Worm (Caenorhabditis elegans) whole organism, young adult: ENCODE data around the gene eif-3.F.
A peak's percentile ranks its signal among the peaks of the same experiment; 100 is the strongest.

Experiments used
- B0035.1 ChIP-seq: sonication (generic microtip); optimal IDR thresholded peaks from 2 replicates; lab custom pipeline; 2016; ENCODE audit warnings: missing genetic modification characterization, mild to moderate bottlenecking, missing compliant biosample characterization, missing genotype, missing genetic modification reagents
- D2030.7 ChIP-seq: fragments of 200-800 bp; sonication (Bioruptor generic); IDR thresholded peaks from 2 replicates; pipeline ENCODE4 v1.3.6; 2022; ENCODE audit warnings: missing genetic modification reagents, missing genetic modification characterization, missing compliant biosample characterization
- F10E7.11 ChIP-seq: sonication (generic microtip); optimal IDR thresholded peaks from 2 replicates; lab custom pipeline; 2017; ENCODE audit warnings: mild to moderate bottlenecking, missing genetic modification characterization, moderate library complexity, missing compliant biosample characterization
- F22D6.2 ChIP-seq: sonication (generic microtip); optimal IDR thresholded peaks from 2 replicates; lab custom pipeline; 2016; ENCODE audit warnings: mild to moderate bottlenecking, missing genetic modification characterization, missing compliant biosample characterization
- F49E8.2 ChIP-seq: sonication (generic microtip); optimal IDR thresholded peaks from 3 replicates; lab custom pipeline; 2017; ENCODE audit warnings: missing genetic modification characterization, mild to moderate bottlenecking, missing compliant biosample characterization, antibody characterized with exemption, moderate library complexity; ENCODE audit not compliant: insufficient read depth
- F55B11.4 ChIP-seq: sonication (generic microtip); optimal IDR thresholded peaks from 2 replicates; lab custom pipeline; 2016; ENCODE audit warnings: missing compliant biosample characterization, missing genetic modification characterization, borderline replicate concordance; ENCODE audit not compliant: insufficient read depth
- Y53F4B.3 ChIP-seq: fragments of 200-800 bp; sonication (Bioruptor generic); IDR thresholded peaks from 2 replicates; pipeline ENCODE4 v1.3.6; 2022; ENCODE audit warnings: missing genetic modification reagents, missing genetic modification characterization, missing compliant biosample characterization
- Y53G8AR.9 ChIP-seq: fragments of 200-800 bp; sonication (Bioruptor generic); conservative IDR thresholded peaks from 2 replicates; pipeline ENCODE4 v1.3.6; 2022; ENCODE audit warnings: missing genetic modification reagents, missing genetic modification characterization, missing compliant biosample characterization
- Y79H2A.3 ChIP-seq: fragments of 200-800 bp; sonication (Bioruptor generic); conservative IDR thresholded peaks from 2 replicates; pipeline ENCODE4 v1.3.6; 2022; ENCODE audit warnings: missing genetic modification reagents, missing genetic modification characterization, missing compliant biosample characterization
- Y95B8A.8 ChIP-seq: fragments of 200-800 bp; sonication (Bioruptor generic); IDR thresholded peaks from 2 replicates; pipeline ENCODE4 v1.3.6; 2022; ENCODE audit warnings: missing genetic modification reagents, missing genetic modification characterization, missing compliant biosample characterization
- aptf-2 ChIP-seq: fragments of 200-800 bp; sonication (Bioruptor generic); conservative IDR thresholded peaks from 2 replicates; pipeline ENCODE4 v1.3.6; 2022; ENCODE audit warnings: missing genetic modification reagents, missing genetic modification characterization, missing compliant biosample characterization
- aptf-3 ChIP-seq: fragments of 200-800 bp; sonication (Bioruptor generic); IDR thresholded peaks from 2 replicates; pipeline ENCODE4 v1.3.6; 2022; ENCODE audit warnings: missing genetic modification characterization, missing compliant biosample characterization
- attf-5 ChIP-seq: fragments of 200-800 bp; sonication (Bioruptor generic); optimal IDR thresholded peaks from 2 replicates; lab custom pipeline; 2018; ENCODE audit warnings: mild to moderate bottlenecking, missing genetic modification characterization, missing compliant biosample characterization
- bed-1 ChIP-seq: fragments of 200-800 bp; sonication (Bioruptor generic); IDR thresholded peaks from 2 replicates; pipeline ENCODE4 v1.3.6; 2022; ENCODE audit warnings: missing genetic modification reagents, missing genetic modification characterization, missing compliant biosample characterization
- ccch-3 ChIP-seq: fragments of 200-800 bp; sonication (Bioruptor generic); optimal IDR thresholded peaks from 2 replicates; lab custom pipeline; 2018; ENCODE audit warnings: mild to moderate bottlenecking, missing genetic modification characterization, missing compliant biosample characterization
- ceh-91 ChIP-seq: fragments of 200-800 bp; sonication (Bioruptor generic); IDR thresholded peaks from 2 replicates; pipeline ENCODE4 v1.3.6; 2022; ENCODE audit warnings: missing genetic modification reagents, missing genetic modification characterization, missing compliant biosample characterization
- dox-1 ChIP-seq: fragments of 200-800 bp; sonication (Bioruptor generic); IDR thresholded peaks from 2 replicates; pipeline ENCODE4 v1.3.6; 2022; ENCODE audit warnings: missing genetic modification reagents, missing genetic modification characterization, missing compliant biosample characterization
- hmg-1.2 ChIP-seq: fragments of 200-800 bp; sonication (Bioruptor generic); IDR thresholded peaks from 2 replicates; pipeline ENCODE4 v1.3.6; 2022; ENCODE audit warnings: missing genetic modification reagents, missing genetic modification characterization, missing compliant biosample characterization
- lin-26 ChIP-seq: fragments of 200-800 bp; sonication (Bioruptor generic); IDR thresholded peaks from 2 replicates; pipeline ENCODE4 v1.3.6; 2022; ENCODE audit warnings: missing genetic modification reagents, missing genetic modification characterization, missing compliant biosample characterization
- lin-40 ChIP-seq: sonication (generic microtip); optimal IDR thresholded peaks from 2 replicates; lab custom pipeline; 2016; ENCODE audit warnings: missing genetic modification characterization, mild to moderate bottlenecking, missing compliant biosample characterization, missing genotype, missing genetic modification reagents
- madf-8 ChIP-seq: fragments of 200-800 bp; sonication (Bioruptor generic); conservative IDR thresholded peaks from 2 replicates; pipeline ENCODE4 v1.3.6; 2022; ENCODE audit warnings: missing genetic modification reagents, missing genetic modification characterization, missing compliant biosample characterization
- nfya-1 ChIP-seq: sonication (generic microtip); optimal IDR thresholded peaks from 2 replicates; lab custom pipeline; 2017; ENCODE audit warnings: antibody characterized with exemption, missing compliant biosample characterization, missing genetic modification characterization, borderline replicate concordance; ENCODE audit not compliant: insufficient read depth
- nhr-27 ChIP-seq: fragments of 200-800 bp; sonication (Bioruptor generic); optimal IDR thresholded peaks from 2 replicates; lab custom pipeline; 2018; ENCODE audit warnings: mild to moderate bottlenecking, missing genetic modification characterization, moderate library complexity, missing compliant biosample characterization
- nhr-80 ChIP-seq: sonication (generic microtip); optimal IDR thresholded peaks from 2 replicates; lab custom pipeline; 2016; ENCODE audit warnings: missing genetic modification characterization, missing compliant biosample characterization
- pbrm-1 ChIP-seq: fragments of 200-800 bp; sonication (Bioruptor generic); IDR thresholded peaks from 2 replicates; pipeline ENCODE4 v1.3.6; 2022; ENCODE audit warnings: missing genetic modification reagents, missing genetic modification characterization, missing compliant biosample characterization
- repo-1 ChIP-seq: sonication (generic microtip); optimal IDR thresholded peaks from 2 replicates; lab custom pipeline; 2017; ENCODE audit warnings: mild to moderate bottlenecking, missing genetic modification characterization, missing compliant biosample characterization
- sdz-38 ChIP-seq: sonication (generic microtip); optimal IDR thresholded peaks from 2 replicates; lab custom pipeline; 2016; ENCODE audit warnings: missing genotype, missing genetic modification characterization, missing compliant biosample characterization
- snpc-1.1 ChIP-seq: sonication (generic microtip); optimal IDR thresholded peaks from 2 replicates; lab custom pipeline; 2017; ENCODE audit warnings: missing genetic modification characterization, mild to moderate bottlenecking, missing compliant biosample characterization, antibody characterized with exemption, moderate library complexity, missing genotype, missing genetic modification reagents; ENCODE audit not compliant: insufficient read depth
- snpc-1.3 ChIP-seq: sonication (generic microtip); optimal IDR thresholded peaks from 2 replicates; lab custom pipeline; 2017; ENCODE audit warnings: missing genetic modification characterization, mild to moderate bottlenecking, missing compliant biosample characterization, antibody characterized with exemption, moderate library complexity, missing genotype, missing genetic modification reagents; ENCODE audit not compliant: insufficient read depth
- snpc-4 ChIP-seq, 5 experiments: fragments of 150-350 bp in 1 of 5; sonication (generic microtip) in 4 of 5; optimal IDR thresholded peaks; 2 replicates each; lab custom pipeline; 2014 to 2018; ENCODE audit warnings: missing genetic modification characterization in 5 of 5, missing biosample characterization in 3 of 5, antibody characterized with exemption in 2 of 5, mild to moderate bottlenecking in 2 of 5, missing compliant biosample characterization in 2 of 5, missing genotype in 2 of 5, moderate library complexity in 2 of 5, missing genetic modification reagents in 1 of 5
- somi-1 ChIP-seq: fragments of 200-800 bp; sonication (Bioruptor generic); optimal IDR thresholded peaks from 2 replicates; lab custom pipeline; 2018; ENCODE audit warnings: mild to moderate bottlenecking, missing genetic modification characterization, missing compliant biosample characterization
- tbp1 ChIP-seq: fragments of 200-800 bp; sonication (Bioruptor generic); optimal IDR thresholded peaks from 2 replicates; lab custom pipeline; 2018; ENCODE audit warnings: mild to moderate bottlenecking, missing genetic modification characterization, missing compliant biosample characterization
- tbx-9 ChIP-seq: sonication (generic microtip); optimal IDR thresholded peaks from 2 replicates; lab custom pipeline; 2016; ENCODE audit warnings: borderline replicate concordance, missing genetic modification characterization, inconsistent platforms, missing compliant biosample characterization
- zfh-2 ChIP-seq: fragments of 200-800 bp; sonication (Bioruptor generic); conservative IDR thresholded peaks from 2 replicates; pipeline ENCODE4 v1.3.6; 2022; ENCODE audit warnings: missing genetic modification reagents, missing genetic modification characterization, missing compliant biosample characterization
- ztf-25 ChIP-seq: fragments of 200-800 bp; sonication (Bioruptor generic); IDR thresholded peaks from 2 replicates; pipeline ENCODE4 v1.3.6; 2022; ENCODE audit warnings: missing genetic modification reagents, missing genetic modification characterization, missing compliant biosample characterization
- ztf-28 ChIP-seq: fragments of 200-800 bp; sonication (Bioruptor generic); IDR thresholded peaks from 2 replicates; pipeline ENCODE4 v1.3.6; 2022; ENCODE audit warnings: missing genetic modification reagents, missing genetic modification characterization, missing compliant biosample characterization

Gene eif-3.F

DNA sequence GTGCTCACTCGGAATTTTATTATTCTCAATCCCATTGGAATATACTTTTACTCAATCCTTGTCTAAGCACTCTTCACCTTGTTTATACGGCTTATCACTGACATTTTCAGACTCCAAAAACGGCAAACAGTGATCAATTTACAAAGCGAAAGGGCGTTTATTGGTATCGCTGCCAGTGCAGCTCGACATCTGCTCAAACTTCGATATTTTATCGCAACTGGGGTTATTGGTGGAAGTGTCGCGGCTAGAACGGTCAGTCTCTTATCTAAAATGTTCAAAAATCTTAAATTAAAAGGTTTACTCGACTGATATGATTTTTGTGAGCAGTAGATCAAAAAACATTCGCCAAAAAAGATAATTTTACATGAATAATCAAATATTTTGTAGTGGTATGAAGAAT lies 5.9 kb upstream of the eif-3.F start:
- TF ChIP-seq ztf-25 (GFP tag; lab: Robert Waterston, UW) (no peak), nhr-27 (tag; lab: Kevin White, UChicago) (no peak), dox-1 (GFP tag; lab: Robert Waterston, UW) (peak; percentile 47; the same call in 1 of the 2 replicates), bed-1 (GFP tag; lab: Robert Waterston, UW) (no peak), lin-26 (no peak), Y95B8A.8 (GFP tag; lab: Robert Waterston, UW) (no peak), F55B11.4 (no peak), somi-1 (GFP tag; lab: Kevin White, UChicago) (no peak), nhr-80 (tag; lab: Kevin White, UChicago) (peak; percentile 80), D2030.7 (GFP tag; lab: Robert Waterston, UW) (no peak), aptf-2 (GFP tag; lab: Robert Waterston, UW) (no peak), nfya-1 (no peak), ztf-28 (GFP tag; lab: Robert Waterston, UW) (no peak), B0035.1 (no peak)

DNA sequence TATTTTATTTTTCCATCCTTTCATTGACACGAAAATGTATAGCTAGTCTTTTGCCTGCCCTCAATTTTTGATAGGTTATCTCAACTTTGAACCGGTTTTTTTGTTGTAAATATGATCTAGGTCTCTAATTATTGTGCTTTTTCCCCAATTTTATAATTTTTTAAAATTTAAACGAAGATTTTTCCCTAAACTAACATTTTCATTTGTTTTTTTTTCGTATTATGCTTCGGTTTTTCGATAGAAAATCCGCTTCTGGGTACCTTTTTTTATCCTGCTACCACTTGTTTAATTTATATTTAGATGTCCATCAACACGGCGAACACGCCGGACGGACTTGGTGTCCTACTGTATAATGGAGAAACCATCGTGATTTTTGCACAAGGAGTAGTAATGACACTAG lies 2.0 kb upstream of the eif-3.F start, which contains the start of gene wbp-2:
wbp-2 (plus strand) TSS at position 301 of the 400 bp plus-strand sequence.
- TF ChIP-seq Y53F4B.3 (GFP tag; lab: Robert Waterston, UW) (no peak), hmg-1.2 (GFP tag; lab: Robert Waterston, UW) (0 out of 2 replicates have a peak, but pooled peaks have one; percentile 7)

DNA sequence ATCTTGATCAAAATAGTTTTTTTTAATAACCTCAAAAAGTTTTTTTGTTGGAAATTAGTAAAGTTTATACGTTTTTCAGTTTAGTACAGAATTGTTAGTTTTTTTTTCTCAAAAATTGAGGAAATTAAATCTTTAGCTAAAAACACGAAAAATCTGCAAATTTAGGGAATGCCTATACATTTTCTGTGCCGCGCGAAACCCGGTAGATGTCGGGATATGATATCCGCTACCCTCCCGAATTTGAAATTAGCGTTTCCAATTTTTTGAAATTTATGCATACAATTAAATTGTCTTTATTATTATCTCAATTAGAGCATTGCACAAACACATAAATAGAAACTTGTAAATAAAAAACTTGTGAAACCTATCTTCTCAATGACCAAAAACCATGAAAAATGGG lies 1.6 kb downstream of the eif-3.F start:
- TF ChIP-seq sdz-38 (no peak), snpc-4 (GFP tag; optimal IDR thresholded peaks at IDR 0.05; lab: Kevin White, UChicago) (peak; percentile 81), snpc-4 (tag; optimal IDR thresholded peaks at IDR 0.05; lab: Kevin White, UChicago) (peak; percentile 5 to 80 (median 59)), ccch-3 (GFP tag; lab: Kevin White, UChicago) (no peak), zfh-2 (GFP tag; lab: Robert Waterston, UW) (no peak), hmg-1.2 (GFP tag; lab: Robert Waterston, UW) (peak; percentile 32; the same call in 1 of the 2 replicates), F22D6.2 (no peak), snpc-1.1 (tag; lab: Kevin White, UChicago) (peak; percentile 88), tbp1 (GFP tag; lab: Kevin White, UChicago) (peak; percentile 2), F10E7.11 (tag; lab: Kevin White, UChicago) (no peak), Y79H2A.3 (GFP tag; lab: Robert Waterston, UW) (no peak), snpc-1.3 (tag; lab: Kevin White, UChicago) (no peak), repo-1 (tag; lab: Kevin White, UChicago) (no peak), attf-5 (no peak), ceh-91 (no peak), ztf-25 (GFP tag; lab: Robert Waterston, UW) (no peak), lin-40 (no peak), tbx-9 (tag; lab: Kevin White, UChicago) (no peak), madf-8 (GFP tag; lab: Robert Waterston, UW) (no peak), Y53G8AR.9 (GFP tag; lab: Robert Waterston, UW) (no peak)
- TF ChIP-seq, all 124 proteins: peak for 4

DNA sequence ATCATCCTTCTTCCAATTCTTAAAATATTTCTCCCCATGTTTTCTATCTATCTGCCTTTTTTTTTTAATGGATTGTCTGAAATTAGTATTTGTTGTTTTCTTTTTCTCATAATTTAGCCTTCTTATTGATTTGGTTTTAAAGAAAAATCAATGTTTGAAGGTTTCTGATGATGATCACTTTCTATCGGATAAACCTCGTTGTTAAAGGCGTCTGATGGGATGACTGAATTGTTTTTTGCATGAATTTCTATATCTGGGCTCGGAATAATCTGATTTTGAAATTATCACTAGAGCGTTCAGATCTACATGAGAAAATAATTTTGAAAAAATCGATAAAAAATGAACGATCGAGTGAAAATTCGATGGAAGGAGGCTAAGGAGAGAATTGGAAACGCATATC lies 2.3 kb downstream of the eif-3.F start, which contains the start of gene scp-1:
scp-1 (plus strand) TSS at position 301 of the 400 bp plus-strand sequence.
- TF ChIP-seq pbrm-1 (GFP tag; lab: Robert Waterston, UW) (0 out of 2 replicates have a peak, but pooled peaks have one; percentile 11), F49E8.2 (tag; lab: Kevin White, UChicago) (no peak), aptf-3 (GFP tag; lab: Robert Waterston, UW) (no peak)
